Worm (Caenorhabditis elegans) whole organism, L3 larva: ENCODE measurements around the gene C01G10.5.
"Not testable (repeated sequence)": the region's sequence is repeated elsewhere in the genome, so short reads cannot be mapped to it uniquely, and the experiment has no call there.

Experiments
- ceh-16 ChIP-seq: sonication (generic microtip); optimal IDR thresholded peaks from 2 replicates; lab custom pipeline; 2017; ENCODE audit warnings: missing biosample characterization, missing genetic modification characterization
- ceh-82 ChIP-seq: fragments of 150-350 bp; optimal IDR thresholded peaks from 2 replicates; lab custom pipeline; 2014; ENCODE audit warnings: missing biosample characterization, missing genetic modification characterization
- daf-12 ChIP-seq: fragments of 150-350 bp; optimal IDR thresholded peaks from 2 replicates; lab custom pipeline; 2014; ENCODE audit warnings: missing biosample characterization, missing genetic modification reagents, missing genetic modification characterization
- elt-1 ChIP-seq: fragments of 150-350 bp; optimal IDR thresholded peaks from 2 replicates; lab custom pipeline; 2014; ENCODE audit warnings: missing biosample characterization, missing genetic modification characterization
- elt-3 ChIP-seq, 3 experiments: fragments of 150-350 bp in 1 of 3; sonication (generic microtip) in 2 of 3; optimal IDR thresholded peaks; 2 replicates in 2 of 3; 4 replicates in 1 of 3; lab custom pipeline; 2014 to 2017; ENCODE audit warnings: missing biosample characterization in 3 of 3, missing genetic modification characterization in 3 of 3
- fos-1 ChIP-seq: fragments of 150-350 bp; optimal IDR thresholded peaks from 2 replicates; lab custom pipeline; 2014; ENCODE audit warnings: missing biosample characterization, missing genetic modification characterization
- nhr-76 ChIP-seq: fragments of 150-350 bp; sonication (generic microtip); optimal IDR thresholded peaks from 5 replicates; lab custom pipeline; 2014; ENCODE audit warnings: missing biosample characterization, missing genetic modification characterization
- pqm-1 ChIP-seq: fragments of 150-350 bp; optimal IDR thresholded peaks from 2 replicates; lab custom pipeline; 2017; ENCODE audit warnings: missing biosample characterization, missing genetic modification characterization, inconsistent platforms
- skn-1 ChIP-seq: fragments of 150-350 bp; optimal IDR thresholded peaks from 2 replicates; lab custom pipeline; 2014; ENCODE audit warnings: missing biosample characterization, missing genetic modification characterization
- snpc-4 ChIP-seq: fragments of 150-350 bp; optimal IDR thresholded peaks from 2 replicates; lab custom pipeline; 2014; ENCODE audit warnings: missing biosample characterization, missing genetic modification characterization
- unc-39 ChIP-seq: sonication (generic microtip); optimal IDR thresholded peaks from 4 replicates; lab custom pipeline; 2017; ENCODE audit warnings: missing biosample characterization, missing genetic modification characterization
- unc-62 ChIP-seq: fragments of 150-350 bp; sonication (generic microtip); optimal IDR thresholded peaks from 4 replicates; lab custom pipeline; 2014; ENCODE audit warnings: missing biosample characterization, missing genetic modification reagents, missing genetic modification characterization
- ztf-11 ChIP-seq: fragments of 150-350 bp; optimal IDR thresholded peaks from 2 replicates; lab custom pipeline; 2014; ENCODE audit warnings: missing biosample characterization, missing genetic modification characterization

DNA sequence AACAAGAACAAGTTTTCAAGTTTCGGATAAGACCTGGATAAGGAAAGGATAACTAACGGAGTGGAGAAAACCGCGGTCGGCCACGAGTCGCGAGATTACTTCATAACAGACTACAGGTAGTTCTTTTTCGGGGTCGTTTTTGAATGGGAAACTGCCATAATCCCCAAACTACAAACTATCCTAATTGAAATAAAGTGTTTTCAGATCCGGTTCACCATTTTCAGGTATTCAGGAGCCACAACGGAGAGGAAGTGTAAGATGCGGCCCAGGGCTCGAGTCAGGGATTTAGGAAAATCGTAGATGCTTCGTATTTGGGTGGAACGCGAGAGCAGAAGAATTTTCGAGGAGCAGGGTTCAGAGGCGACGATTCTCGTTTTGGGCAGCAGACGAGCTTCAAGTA, 26.6 kb upstream of the C01G10.5 start, which contains the start of gene T01G5.8:
- TF ChIP-seq nhr-76 (tag; lab: Kevin White, UChicago); elt-3 (tag; optimal IDR thresholded peaks at IDR 0.05; lab: Kevin White, UChicago); ztf-11; snpc-4 (tag; lab: Kevin White, UChicago); unc-39 (tag; lab: Kevin White, UChicago); unc-62 (GFP tag; lab: Kevin White, UChicago); ceh-82 (tag; lab: Kevin White, UChicago); ceh-16 (tag; lab: Kevin White, UChicago); daf-12 (tag; lab: Kevin White, UChicago); elt-1 (tag; lab: Kevin White, UChicago); fos-1 (tag; lab: Kevin White, UChicago); skn-1 (tag; lab: Kevin White, UChicago); pqm-1 (tag; lab: Kevin White, UChicago): not testable (repeated sequence)
